Worm (Caenorhabditis elegans) whole organism, early embryonic: ENCODE results near the gene clec-182.

Experiments used
- B0310.2 ChIP-seq: sonication (generic microtip); optimal IDR thresholded peaks from 2 replicates; lab custom pipeline; 2016; ENCODE audit warnings: mild to moderate bottlenecking, missing genetic modification characterization, missing compliant biosample characterization
- F13C5.2 ChIP-seq: sonication (generic microtip); optimal IDR thresholded peaks from 2 replicates; lab custom pipeline; 2017; ENCODE audit warnings: mild to moderate bottlenecking, missing genetic modification characterization, inconsistent platforms, missing compliant biosample characterization
- aly-1 ChIP-seq: sonication (generic microtip); optimal IDR thresholded peaks from 2 replicates; lab custom pipeline; 2016; ENCODE audit warnings: missing genetic modification characterization, missing compliant biosample characterization
- ama-1 ChIP-seq: fragments of 150-350 bp; optimal IDR thresholded peaks from 2 replicates; lab custom pipeline; 2014
- ceh-13 ChIP-seq: fragments of 200-800 bp; sonication (Bioruptor generic); optimal IDR thresholded peaks from 2 replicates; lab custom pipeline; 2018; ENCODE audit warnings: mild to moderate bottlenecking, missing genetic modification characterization, missing compliant biosample characterization
- ceh-36 ChIP-seq: sonication (generic microtip); optimal IDR thresholded peaks from 2 replicates; lab custom pipeline; 2016; ENCODE audit warnings: missing genetic modification characterization, inconsistent platforms, missing compliant biosample characterization
- ets-7 ChIP-seq: sonication (generic microtip); optimal IDR thresholded peaks from 2 replicates; lab custom pipeline; 2016; ENCODE audit warnings: missing genotype, missing genetic modification characterization, missing compliant biosample characterization
- flt-1 ChIP-seq: fragments of 200-800 bp; sonication (Bioruptor generic); IDR thresholded peaks from 2 replicates; pipeline ENCODE4 v1.3.6; 2022; ENCODE audit warnings: missing genetic modification characterization, missing compliant biosample characterization
- hmbx-1 ChIP-seq: sonication (generic microtip); optimal IDR thresholded peaks from 2 replicates; lab custom pipeline; 2016; ENCODE audit warnings: mild to moderate bottlenecking, missing genetic modification characterization, missing compliant biosample characterization
- hmg-4 ChIP-seq: fragments of 200-800 bp; sonication (Bioruptor generic); optimal IDR thresholded peaks from 2 replicates; lab custom pipeline; 2018; ENCODE audit warnings: mild to moderate bottlenecking, missing genetic modification characterization, missing compliant biosample characterization
- hnd-1 ChIP-seq: sonication (generic microtip); optimal IDR thresholded peaks from 2 replicates; lab custom pipeline; 2016; ENCODE audit warnings: missing genetic modification characterization, missing compliant biosample characterization
- pes-1 ChIP-seq: fragments of 200-800 bp; sonication (Bioruptor generic); IDR thresholded peaks from 2 replicates; pipeline ENCODE4 v1.3.6; 2022; ENCODE audit warnings: missing genetic modification reagents, missing genetic modification characterization, missing compliant biosample characterization
- scrt-1 ChIP-seq: fragments of 200-800 bp; sonication (Bioruptor generic); IDR thresholded peaks from 2 replicates; pipeline ENCODE4 v1.3.6; 2022; ENCODE audit warnings: missing genetic modification characterization, missing compliant biosample characterization
- sea-1 ChIP-seq: fragments of 200-800 bp; sonication (Bioruptor generic); conservative IDR thresholded peaks from 2 replicates; pipeline ENCODE4 v1.3.6; 2022; ENCODE audit warnings: missing genetic modification characterization, missing compliant biosample characterization
- tbx-11 ChIP-seq: fragments of 200-800 bp; sonication (Bioruptor generic); IDR thresholded peaks from 2 replicates; pipeline ENCODE4 v1.3.6; 2022; ENCODE audit warnings: missing genetic modification characterization, missing compliant biosample characterization
- tbx-37 ChIP-seq: fragments of 200-800 bp; sonication (Bioruptor generic); conservative IDR thresholded peaks from 2 replicates; pipeline ENCODE4 v1.3.6; 2022; ENCODE audit warnings: missing genetic modification reagents, missing genetic modification characterization, missing compliant biosample characterization
- tra-4 ChIP-seq: sonication (generic microtip); optimal IDR thresholded peaks from 2 replicates; lab custom pipeline; 2017; ENCODE audit warnings: missing genetic modification characterization, missing compliant biosample characterization

The clec-182 gene

ce11 chrIV:8819471-8819870, 21.3 kb upstream of the clec-182 start:
- TF ChIP-seq tbx-37 (GFP tag; lab: Robert Waterston, UW) (no peak), tra-4 (tag; lab: Kevin White, UChicago) (no peak), hmg-4 (GFP tag; lab: Kevin White, UChicago) (peak; percentile 49), scrt-1 (GFP tag; lab: Robert Waterston, UW) (no peak), hnd-1 (tag; lab: Kevin White, UChicago) (no peak), flt-1 (GFP tag; lab: Robert Waterston, UW) (no peak), pes-1 (0 out of 2 replicates have a peak, but pooled peaks have one; percentile 15)

ce11 chrIV:8817639-8818038, 19.5 kb upstream of the clec-182 start, which contains the start of gene T28C6.10:
T28C6.10 (plus strand) TSS chrIV:8817939.
- TF ChIP-seq F13C5.2 (tag; lab: Kevin White, UChicago) (no peak), tbx-11 (GFP tag; lab: Robert Waterston, UW) (no peak), ceh-13 (GFP tag; lab: Kevin White, UChicago) (no peak), flt-1 (GFP tag; lab: Robert Waterston, UW) (no peak), ama-1 (lab: Kevin White, UChicago) (no peak), scrt-1 (GFP tag; lab: Robert Waterston, UW) (no peak), tra-4 (tag; lab: Kevin White, UChicago) (no peak), ceh-36 (no peak)

ce11 chrIV:8816617-8817016, 18.5 kb upstream of the clec-182 start:
- TF ChIP-seq hmbx-1 (tag; lab: Kevin White, UChicago) (no peak), F13C5.2 (tag; lab: Kevin White, UChicago) (no peak), scrt-1 (GFP tag; lab: Robert Waterston, UW) (no peak), flt-1 (GFP tag; lab: Robert Waterston, UW) (no peak)

ce11 chrIV:8816029-8816428, 17.9 kb upstream of the clec-182 start, which contains the start of gene grsp-2:
grsp-2 (plus strand) TSS chrIV:8816329.
- TF ChIP-seq flt-1 (GFP tag; lab: Robert Waterston, UW) (no peak), sea-1 (GFP tag; lab: Robert Waterston, UW) (no peak), hmbx-1 (tag; lab: Kevin White, UChicago) (no peak), tra-4 (tag; lab: Kevin White, UChicago) (no peak), ceh-13 (GFP tag; lab: Kevin White, UChicago) (no peak), tbx-37 (GFP tag; lab: Robert Waterston, UW) (no peak), tbx-11 (GFP tag; lab: Robert Waterston, UW) (no peak), pes-1 (no peak), hnd-1 (tag; lab: Kevin White, UChicago) (no peak), B0310.2 (tag; lab: Kevin White, UChicago) (no peak), scrt-1 (GFP tag; lab: Robert Waterston, UW) (no peak), ama-1 (lab: Kevin White, UChicago) (no peak), F13C5.2 (tag; lab: Kevin White, UChicago) (no peak), ets-7 (tag; lab: Kevin White, UChicago) (no peak), aly-1 (tag; lab: Kevin White, UChicago) (no peak)

ce11 chrIV:8815162-8815561, 17.0 kb upstream of the clec-182 start:
- TF ChIP-seq F13C5.2 (tag; lab: Kevin White, UChicago) (no peak), tbx-11 (GFP tag; lab: Robert Waterston, UW) (no peak), pes-1 (no peak), scrt-1 (GFP tag; lab: Robert Waterston, UW) (no peak), tra-4 (tag; lab: Kevin White, UChicago) (no peak), ama-1 (lab: Kevin White, UChicago) (no peak), sea-1 (GFP tag; lab: Robert Waterston, UW) (no peak), ceh-36 (no peak), ceh-13 (GFP tag; lab: Kevin White, UChicago) (no peak), aly-1 (tag; lab: Kevin White, UChicago) (no peak), hmbx-1 (tag; lab: Kevin White, UChicago) (no peak), flt-1 (GFP tag; lab: Robert Waterston, UW) (no peak), tbx-37 (GFP tag; lab: Robert Waterston, UW) (no peak), hmg-4 (GFP tag; lab: Kevin White, UChicago) (no peak), hnd-1 (tag; lab: Kevin White, UChicago) (no peak), B0310.2 (tag; lab: Kevin White, UChicago) (no peak)

ce11 chrIV:8813614-8814013, 15.5 kb upstream of the clec-182 start, which contains the start of gene exc-5:
exc-5 (minus strand) TSS chrIV:8813670.
- no peak for TF ChIP-seq tbx-37 (GFP tag; lab: Robert Waterston, UW)
- no peak for TF ChIP-seq F13C5.2 (tag; lab: Kevin White, UChicago)
- no peak for TF ChIP-seq tra-4 (tag; lab: Kevin White, UChicago)
- TF ChIP-seq sea-1 (GFP tag; lab: Robert Waterston, UW), result no peak
- no peak for TF ChIP-seq scrt-1 (GFP tag; lab: Robert Waterston, UW)

ce11 chrIV:8807327-8807726, 9.2 kb upstream of the clec-182 start:
- TF ChIP-seq sea-1 (GFP tag; lab: Robert Waterston, UW) (no peak), hmbx-1 (tag; lab: Kevin White, UChicago) (no peak), ets-7 (tag; lab: Kevin White, UChicago) (no peak), hmg-4 (GFP tag; lab: Kevin White, UChicago) (no peak), flt-1 (GFP tag; lab: Robert Waterston, UW) (no peak), ceh-36 (no peak), tbx-37 (GFP tag; lab: Robert Waterston, UW) (no peak), ama-1 (lab: Kevin White, UChicago) (no peak), pes-1 (no peak), F13C5.2 (tag; lab: Kevin White, UChicago) (no peak), hnd-1 (tag; lab: Kevin White, UChicago) (no peak), tbx-11 (GFP tag; lab: Robert Waterston, UW) (no peak), B0310.2 (tag; lab: Kevin White, UChicago) (no peak), aly-1 (tag; lab: Kevin White, UChicago) (no peak), scrt-1 (GFP tag; lab: Robert Waterston, UW) (no peak), ceh-13 (GFP tag; lab: Kevin White, UChicago) (no peak), tra-4 (tag; lab: Kevin White, UChicago) (no peak)
